Worm (Caenorhabditis elegans): ENCODE measurements around the gene lpd-7.

lpd-7 gene

ce11 chrIII:7572781-7573400, at the start of gene lpd-7, which contains the start of gene rpl-9:
lpd-7 (plus strand) TSS chrIII:7573350.
rpl-9 (minus strand) TSS chrIII:7572831.
- TF ChIP-seq R02D3.7 (tag; optimal IDR thresholded peaks at IDR 0.05) = peak; percentile 17
- no peak for TF ChIP-seq spr-1 (tag; optimal IDR thresholded peaks at IDR 0.05)
- TF ChIP-seq spr-3 (GFP tag; optimal IDR thresholded peaks at IDR 0.05) = no peak
- TF ChIP-seq zip-11 (GFP tag; IDR thresholded peaks at IDR 0.05) = no peak
- no peak for TF ChIP-seq F10B5.3 (tag; optimal IDR thresholded peaks at IDR 0.05)
- no peak for TF ChIP-seq tra-1 (GFP tag; IDR thresholded peaks at IDR 0.05)
- no peak for TF ChIP-seq Y75B8A.6 (GFP tag; IDR thresholded peaks at IDR 0.05)
- no peak for TF ChIP-seq nhr-41 (GFP tag; IDR thresholded peaks at IDR 0.05)
- TF ChIP-seq set-16 (GFP tag; IDR thresholded peaks at IDR 0.05) = no peak
- peak; percentile 42 for TF ChIP-seq nhr-25 (tag; optimal IDR thresholded peaks at IDR 0.05; ENCODE audit: borderline replicate concordance, insufficient read depth)
- TF ChIP-seq lin-13 (GFP tag; optimal IDR thresholded peaks at IDR 0.05) = peak; percentile 71
- peak; percentile 81 for TF ChIP-seq nhr-77 (tag; optimal IDR thresholded peaks at IDR 0.05)
- TF ChIP-seq vab-7 (GFP tag; IDR thresholded peaks at IDR 0.05) = no peak; the same call in 1 of the 2 replicates
- peak; percentile 2 to 91 for TF ChIP-seq lsy-2 (tag; optimal IDR thresholded peaks at IDR 0.05)
- no peak for TF ChIP-seq unc-39 (tag; optimal IDR thresholded peaks at IDR 0.05)
- peak; percentile 95 for TF ChIP-seq nhr-6 (tag; optimal IDR thresholded peaks at IDR 0.05)
- no peak for TF ChIP-seq aly-2 (tag; optimal IDR thresholded peaks at IDR 0.05)
- no peak for TF ChIP-seq ZK546.5 (tag; optimal IDR thresholded peaks at IDR 0.05)
- TF ChIP-seq hlh-30 (tag; optimal IDR thresholded peaks at IDR 0.05; ENCODE audit: insufficient read depth) = peak; percentile 75
- TF ChIP-seq dve-1 (tag; optimal IDR thresholded peaks at IDR 0.05; ENCODE audit: insufficient read depth) = peak; percentile 58
- no peak for TF ChIP-seq pha-4 (GFP tag; IDR thresholded peaks at IDR 0.05)
- TF ChIP-seq pha-4 (tag; optimal IDR thresholded peaks at IDR 0.05) = peak; percentile 48
- peak; percentile 65 for TF ChIP-seq lin-38 (GFP tag; IDR thresholded peaks at IDR 0.05)
- TF ChIP-seq unc-130 (GFP tag; optimal IDR thresholded peaks at IDR 0.05) = peak; percentile 52
- TF ChIP-seq tag-97 (GFP tag; IDR thresholded peaks at IDR 0.05) = no peak
- peak; percentile 70 for TF ChIP-seq T20F7.1 (GFP tag; optimal IDR thresholded peaks at IDR 0.05)
- peak; percentile 55 for TF ChIP-seq duxl-1 (tag; optimal IDR thresholded peaks at IDR 0.05; ENCODE audit: poor library complexity)
- TF ChIP-seq daf-16 (GFP tag; optimal IDR thresholded peaks at IDR 0.05) = no peak
- peak; percentile 71 for TF ChIP-seq daf-16 (tag; optimal IDR thresholded peaks at IDR 0.05)
- TF ChIP-seq D1046.2 (GFP tag; IDR thresholded peaks at IDR 0.05) = no peak
- TF ChIP-seq fkh-10 (GFP tag; optimal IDR thresholded peaks at IDR 0.05) = peak; percentile 59
- no peak for TF ChIP-seq ceh-44 (GFP tag; IDR thresholded peaks at IDR 0.05)
- peak; percentile 69 for TF ChIP-seq rbr-2 (tag; optimal IDR thresholded peaks at IDR 0.05)
- peak; percentile 58 for TF ChIP-seq hmg-1.1 (GFP tag; IDR thresholded peaks at IDR 0.05)
- peak in 1 of 2 experiments; percentile 63 for TF ChIP-seq hif-1 (tag; optimal IDR thresholded peaks at IDR 0.05)
- peak; percentile 89 for TF ChIP-seq nhr-11 (tag; optimal IDR thresholded peaks at IDR 0.05)
- peak; percentile 77 for TF ChIP-seq aha-1 (tag)
- no peak for TF ChIP-seq ztf-7 (tag; optimal IDR thresholded peaks at IDR 0.05)
- peak in 1 of 2 experiments; percentile 83 for TF ChIP-seq mdl-1 (tag; optimal IDR thresholded peaks at IDR 0.05)
- peak; percentile 91 for TF ChIP-seq mep-1 (tag; optimal IDR thresholded peaks at IDR 0.05)
- TF ChIP-seq dmd-6 (GFP tag; IDR thresholded peaks at IDR 0.05) = peak; percentile 41; the same call in 1 of the 2 replicates
- TF ChIP-seq nhr-102 (tag; optimal IDR thresholded peaks at IDR 0.05) = no peak
- TF ChIP-seq cey-2 (tag; optimal IDR thresholded peaks at IDR 0.05; ENCODE audit: borderline replicate concordance, insufficient read depth) = no peak
- TF ChIP-seq dpl-1 (GFP tag; optimal IDR thresholded peaks at IDR 0.05) = peak; percentile 74
- no peak for TF ChIP-seq zag-1 (tag; optimal IDR thresholded peaks at IDR 0.05)
- TF ChIP-seq unc-62 (GFP tag; optimal IDR thresholded peaks at IDR 0.05 in 1 of 2) = peak in 1 of 2 experiments; percentile 38
- no peak for TF ChIP-seq unc-62 (tag; optimal IDR thresholded peaks at IDR 0.05)
- peak; percentile 86 for TF ChIP-seq mes-2 (tag; optimal IDR thresholded peaks at IDR 0.05; ENCODE audit: poor library complexity, severe bottlenecking)
- TF ChIP-seq nhr-28 (tag; optimal IDR thresholded peaks at IDR 0.05) = peak; percentile 82
- TF ChIP-seq mxl-3 (GFP tag; optimal IDR thresholded peaks at IDR 0.05) = peak; percentile 21
